Worm (Caenorhabditis elegans) whole organism, L2 larva: ENCODE results near the gene srbc-63.

ENCODE experiments used
- elt-3 ChIP-seq: sonication (generic microtip); optimal IDR thresholded peaks from 2 replicates; lab custom pipeline; 2017; ENCODE audit warnings: missing biosample characterization, missing genetic modification characterization
- ztf-11 ChIP-seq: sonication (generic microtip); optimal IDR thresholded peaks from 2 replicates; lab custom pipeline; 2017; ENCODE audit warnings: missing biosample characterization, missing genetic modification characterization

DNA sequence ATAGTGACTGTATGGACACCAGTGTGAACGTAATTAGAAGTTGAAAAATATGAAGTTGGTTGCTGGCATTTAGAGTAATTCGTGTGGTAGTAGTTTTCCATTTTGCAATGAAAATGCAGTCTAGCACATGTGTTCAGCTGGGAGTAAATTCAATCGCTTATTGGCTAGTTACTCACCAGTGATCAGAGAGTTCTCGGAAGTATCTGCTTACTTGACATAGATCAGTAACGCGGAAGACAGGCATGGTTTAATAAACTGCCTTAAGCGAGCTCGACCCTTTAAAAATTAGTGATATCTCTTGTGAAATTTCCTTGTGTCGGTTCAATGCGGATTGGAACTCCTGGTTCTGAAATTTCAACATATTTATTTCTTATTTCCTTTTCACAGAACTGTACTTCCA, 36.3 kb downstream of the srbc-63 start, which contains the start of gene srh-52:
- TF ChIP-seq ztf-11 (tag; lab: Kevin White, UChicago) (no peak), elt-3 (no peak)
